Worm (Caenorhabditis elegans): ENCODE measurements around the gene bcf-1.

Gene bcf-1

DNA sequence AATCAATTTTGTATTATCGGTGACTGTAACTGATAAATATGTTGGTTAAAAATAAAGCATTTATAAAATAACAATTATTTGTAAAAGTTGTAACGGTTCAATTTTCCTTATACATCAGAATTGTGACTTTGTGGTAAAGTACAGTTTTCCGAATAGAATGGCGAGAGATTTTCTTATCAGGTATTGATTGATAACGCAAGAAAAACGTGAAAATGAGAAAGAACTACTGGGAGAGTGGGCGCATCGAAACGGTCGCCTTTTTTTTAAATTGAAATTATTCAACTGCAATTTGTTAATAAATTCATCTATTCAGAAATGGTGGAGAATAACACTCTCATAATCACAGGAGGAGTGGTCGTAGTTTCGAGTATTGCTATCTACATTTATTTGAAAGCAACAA is 27.7 kb upstream of the bcf-1 start, which contains the start of gene hpo-19 (continued):
- TF ChIP-seq ZK546.5 (tag; optimal IDR thresholded peaks at IDR 0.05) = no peak

DNA sequence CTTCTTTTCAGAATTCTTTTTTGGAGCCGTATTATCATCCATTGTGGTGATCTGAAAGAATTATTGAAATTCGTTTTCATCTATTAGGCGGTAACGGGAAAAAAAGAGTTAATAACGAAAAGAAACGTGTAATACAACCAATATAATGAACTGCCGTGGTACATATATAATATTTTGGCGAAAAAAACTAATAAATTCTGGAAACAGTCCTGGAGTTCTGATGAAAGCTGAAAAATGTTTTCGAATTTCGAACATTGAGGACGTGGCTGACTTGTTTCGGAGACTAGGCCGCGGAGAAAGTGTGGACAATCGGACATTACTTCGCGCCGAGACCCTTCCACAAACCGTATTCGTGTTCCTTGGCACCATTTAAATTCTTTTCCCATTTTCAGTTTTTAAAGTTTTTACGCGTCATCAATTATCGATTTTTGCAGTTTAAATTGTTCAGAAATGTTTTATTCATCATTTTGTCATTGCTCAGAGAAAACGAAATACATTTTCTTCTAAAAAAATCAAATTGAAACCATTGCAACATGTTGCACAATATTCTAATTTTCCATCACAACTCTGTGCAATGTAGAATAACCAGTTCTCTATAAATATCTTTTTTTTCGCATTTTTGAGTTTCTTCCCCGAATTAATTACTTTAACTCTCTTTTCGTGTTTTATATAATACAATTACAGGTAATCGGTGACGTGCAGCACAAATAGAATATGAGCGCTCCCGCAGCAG is 25.0 kb upstream of the bcf-1 start, which contains the start of the genes gad-1 and erfa-1:
TSS of gene gad-1 (minus strand) at position 51 of the 733 bp plus-strand sequence.
TSS of gene erfa-1 (plus strand) at position 683 of the 733 bp plus-strand sequence.
- no peak for TF ChIP-seq lim-7 (GFP tag; IDR thresholded peaks at IDR 0.05)
- no peak for TF ChIP-seq gei-8 (GFP tag; optimal IDR thresholded peaks at IDR 0.05)
- TF ChIP-seq nhr-6 (tag; optimal IDR thresholded peaks at IDR 0.05) = peak; percentile 12
- no peak for TF ChIP-seq lin-29 (GFP tag; IDR thresholded peaks at IDR 0.05)
- peak; percentile 70 for TF ChIP-seq zip-2 (tag; optimal IDR thresholded peaks at IDR 0.05)
- TF ChIP-seq Y105C5A.15 (GFP tag; IDR thresholded peaks at IDR 0.05) = no peak
- TF ChIP-seq Y5F2A.4 (GFP tag; optimal IDR thresholded peaks at IDR 0.05) = no peak
- no peak for TF ChIP-seq zag-1 (tag; optimal IDR thresholded peaks at IDR 0.05)
- no peak for TF ChIP-seq ceh-20 (GFP tag; IDR thresholded peaks at IDR 0.05)
- TF ChIP-seq madf-9 (GFP tag; conservative IDR thresholded peaks at IDR 0.05) = no peak
- TF ChIP-seq ceh-44 (GFP tag; IDR thresholded peaks at IDR 0.05) = no peak
- no peak for TF ChIP-seq F37D6.2 (tag; optimal IDR thresholded peaks at IDR 0.05)
- no peak for TF ChIP-seq daf-19 (GFP tag; conservative IDR thresholded peaks at IDR 0.05)
- TF ChIP-seq lin-15B (tag; optimal IDR thresholded peaks at IDR 0.05) = no peak
- no peak for TF ChIP-seq ctbp-1 (GFP tag; IDR thresholded peaks at IDR 0.05)
- TF ChIP-seq nhr-76 (tag; optimal IDR thresholded peaks at IDR 0.05) = no peak
- peak in 1 of 2 experiments; percentile 57 for TF ChIP-seq unc-62 (GFP tag; optimal IDR thresholded peaks at IDR 0.05 in 1 of 2)
- no peak for TF ChIP-seq unc-62 (tag; optimal IDR thresholded peaks at IDR 0.05)
- TF ChIP-seq daf-8 (GFP tag; IDR thresholded peaks at IDR 0.05) = no peak
- TF ChIP-seq spr-1 (tag; optimal IDR thresholded peaks at IDR 0.05) = no peak
- no peak for TF ChIP-seq vab-7 (GFP tag; IDR thresholded peaks at IDR 0.05)
- no peak for TF ChIP-seq snpc-1.2 (GFP tag; IDR thresholded peaks at IDR 0.05)
- TF ChIP-seq R02D3.7 (tag; optimal IDR thresholded peaks at IDR 0.05) = no peak
- TF ChIP-seq F49E8.2 (tag; optimal IDR thresholded peaks at IDR 0.05; ENCODE audit: borderline replicate concordance) = no peak
- no peak for TF ChIP-seq mxl-3 (GFP tag; optimal IDR thresholded peaks at IDR 0.05)
- TF ChIP-seq ceh-28 (tag; optimal IDR thresholded peaks at IDR 0.05) = peak; percentile 56
- no peak for TF ChIP-seq cey-2 (tag; optimal IDR thresholded peaks at IDR 0.05; ENCODE audit: borderline replicate concordance, insufficient read depth)
- no peak for TF ChIP-seq nhr-48 (tag; optimal IDR thresholded peaks at IDR 0.05)
- no peak for TF ChIP-seq spr-3 (GFP tag; optimal IDR thresholded peaks at IDR 0.05)
- peak; percentile 63 for TF ChIP-seq dve-1 (tag; optimal IDR thresholded peaks at IDR 0.05; ENCODE audit: insufficient read depth)
- no peak for TF ChIP-seq lin-39 (tag; optimal IDR thresholded peaks at IDR 0.05)
- no peak for TF ChIP-seq pqm-1 (tag; optimal IDR thresholded peaks at IDR 0.05)
- no peak for TF ChIP-seq daf-12 (tag; optimal IDR thresholded peaks at IDR 0.05)
- TF ChIP-seq lin-1 (GFP tag; IDR thresholded peaks at IDR 0.05) = no peak
- peak in 1 of 2 experiments; percentile 75 for TF ChIP-seq hif-1 (tag; optimal IDR thresholded peaks at IDR 0.05)
- no peak for TF ChIP-seq unc-39 (tag; optimal IDR thresholded peaks at IDR 0.05)
- peak; percentile 95 for TF ChIP-seq mes-2 (tag; optimal IDR thresholded peaks at IDR 0.05; ENCODE audit: poor library complexity, severe bottlenecking)
- no peak for TF ChIP-seq ZK337.2 (GFP tag; IDR thresholded peaks at IDR 0.05)
- TF ChIP-seq lin-13 (GFP tag; optimal IDR thresholded peaks at IDR 0.05) = peak; percentile 77
- TF ChIP-seq F26F4.8 (GFP tag; conservative IDR thresholded peaks at IDR 0.05) = no peak
- TF ChIP-seq nhr-237 (tag; optimal IDR thresholded peaks at IDR 0.05) = no peak
- TF ChIP-seq attf-4 (tag; optimal IDR thresholded peaks at IDR 0.05) = no peak
- TF ChIP-seq nhr-111 (GFP tag; optimal IDR thresholded peaks at IDR 0.05) = no peak
- no peak for TF ChIP-seq dmd-9 (GFP tag; IDR thresholded peaks at IDR 0.05)
- TF ChIP-seq ceh-62 (tag; optimal IDR thresholded peaks at IDR 0.05) = no peak
- TF ChIP-seq pha-4 (GFP tag; IDR thresholded peaks at IDR 0.05) = no peak
- TF ChIP-seq pha-4 (tag; optimal IDR thresholded peaks at IDR 0.05) = no peak
- no peak for TF ChIP-seq arid-1 (GFP tag; conservative IDR thresholded peaks at IDR 0.05)
